Worm (Caenorhabditis elegans) whole organism, early embryonic: ENCODE measurements around the gene clec-207.

Source experiments
- B0310.2 ChIP-seq: sonication (generic microtip); optimal IDR thresholded peaks from 2 replicates; lab custom pipeline; 2016; ENCODE audit warnings: mild to moderate bottlenecking, missing genetic modification characterization, missing compliant biosample characterization
- F13C5.2 ChIP-seq: sonication (generic microtip); optimal IDR thresholded peaks from 2 replicates; lab custom pipeline; 2017; ENCODE audit warnings: mild to moderate bottlenecking, missing genetic modification characterization, inconsistent platforms, missing compliant biosample characterization
- aly-1 ChIP-seq: sonication (generic microtip); optimal IDR thresholded peaks from 2 replicates; lab custom pipeline; 2016; ENCODE audit warnings: missing genetic modification characterization, missing compliant biosample characterization
- ama-1 ChIP-seq: fragments of 150-350 bp; optimal IDR thresholded peaks from 2 replicates; lab custom pipeline; 2014
- ceh-13 ChIP-seq: fragments of 200-800 bp; sonication (Bioruptor generic); optimal IDR thresholded peaks from 2 replicates; lab custom pipeline; 2018; ENCODE audit warnings: mild to moderate bottlenecking, missing genetic modification characterization, missing compliant biosample characterization
- ceh-36 ChIP-seq: sonication (generic microtip); optimal IDR thresholded peaks from 2 replicates; lab custom pipeline; 2016; ENCODE audit warnings: missing genetic modification characterization, inconsistent platforms, missing compliant biosample characterization
- ets-7 ChIP-seq: sonication (generic microtip); optimal IDR thresholded peaks from 2 replicates; lab custom pipeline; 2016; ENCODE audit warnings: missing genotype, missing genetic modification characterization, missing compliant biosample characterization
- flt-1 ChIP-seq: fragments of 200-800 bp; sonication (Bioruptor generic); IDR thresholded peaks from 2 replicates; pipeline ENCODE4 v1.3.6; 2022; ENCODE audit warnings: missing genetic modification characterization, missing compliant biosample characterization
- hmbx-1 ChIP-seq: sonication (generic microtip); optimal IDR thresholded peaks from 2 replicates; lab custom pipeline; 2016; ENCODE audit warnings: mild to moderate bottlenecking, missing genetic modification characterization, missing compliant biosample characterization
- hmg-4 ChIP-seq: fragments of 200-800 bp; sonication (Bioruptor generic); optimal IDR thresholded peaks from 2 replicates; lab custom pipeline; 2018; ENCODE audit warnings: mild to moderate bottlenecking, missing genetic modification characterization, missing compliant biosample characterization
- hnd-1 ChIP-seq: sonication (generic microtip); optimal IDR thresholded peaks from 2 replicates; lab custom pipeline; 2016; ENCODE audit warnings: missing genetic modification characterization, missing compliant biosample characterization
- pes-1 ChIP-seq: fragments of 200-800 bp; sonication (Bioruptor generic); IDR thresholded peaks from 2 replicates; pipeline ENCODE4 v1.3.6; 2022; ENCODE audit warnings: missing genetic modification reagents, missing genetic modification characterization, missing compliant biosample characterization
- scrt-1 ChIP-seq: fragments of 200-800 bp; sonication (Bioruptor generic); IDR thresholded peaks from 2 replicates; pipeline ENCODE4 v1.3.6; 2022; ENCODE audit warnings: missing genetic modification characterization, missing compliant biosample characterization
- sea-1 ChIP-seq: fragments of 200-800 bp; sonication (Bioruptor generic); conservative IDR thresholded peaks from 2 replicates; pipeline ENCODE4 v1.3.6; 2022; ENCODE audit warnings: missing genetic modification characterization, missing compliant biosample characterization
- tbx-11 ChIP-seq: fragments of 200-800 bp; sonication (Bioruptor generic); IDR thresholded peaks from 2 replicates; pipeline ENCODE4 v1.3.6; 2022; ENCODE audit warnings: missing genetic modification characterization, missing compliant biosample characterization
- tbx-37 ChIP-seq: fragments of 200-800 bp; sonication (Bioruptor generic); conservative IDR thresholded peaks from 2 replicates; pipeline ENCODE4 v1.3.6; 2022; ENCODE audit warnings: missing genetic modification reagents, missing genetic modification characterization, missing compliant biosample characterization
- tra-4 ChIP-seq: sonication (generic microtip); optimal IDR thresholded peaks from 2 replicates; lab custom pipeline; 2017; ENCODE audit warnings: missing genetic modification characterization, missing compliant biosample characterization

Gene clec-207

DNA sequence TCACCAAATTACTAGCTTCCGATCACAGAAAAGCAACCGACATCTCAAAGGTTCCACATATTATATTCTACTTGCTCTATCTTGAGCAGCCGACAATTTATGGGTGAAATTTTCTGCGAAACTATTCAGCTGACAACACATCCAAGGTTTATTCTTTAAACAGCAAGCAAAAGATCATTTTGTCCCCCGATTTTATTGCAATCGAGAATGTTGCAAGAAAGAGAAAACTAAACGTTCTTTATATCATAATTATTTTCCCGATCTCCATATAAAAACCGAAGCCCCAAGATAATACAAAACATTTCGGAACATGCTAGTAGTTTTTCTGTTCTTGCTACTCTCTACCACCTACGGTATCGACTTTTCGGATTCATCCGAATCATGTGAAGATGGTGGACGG is at the start of gene clec-207:
Gene clec-207, plus strand, starts transcription at position 301 of the 400 bp plus-strand sequence.
- TF ChIP-seq ama-1 (lab: Kevin White, UChicago) (no peak), B0310.2 (no peak), aly-1 (tag; lab: Kevin White, UChicago) (no peak), scrt-1 (GFP tag; lab: Robert Waterston, UW) (no peak), tbx-37 (GFP tag; lab: Robert Waterston, UW) (no peak), flt-1 (GFP tag; lab: Robert Waterston, UW) (no peak), sea-1 (GFP tag; lab: Robert Waterston, UW) (no peak), tra-4 (tag; lab: Kevin White, UChicago) (no peak)

DNA sequence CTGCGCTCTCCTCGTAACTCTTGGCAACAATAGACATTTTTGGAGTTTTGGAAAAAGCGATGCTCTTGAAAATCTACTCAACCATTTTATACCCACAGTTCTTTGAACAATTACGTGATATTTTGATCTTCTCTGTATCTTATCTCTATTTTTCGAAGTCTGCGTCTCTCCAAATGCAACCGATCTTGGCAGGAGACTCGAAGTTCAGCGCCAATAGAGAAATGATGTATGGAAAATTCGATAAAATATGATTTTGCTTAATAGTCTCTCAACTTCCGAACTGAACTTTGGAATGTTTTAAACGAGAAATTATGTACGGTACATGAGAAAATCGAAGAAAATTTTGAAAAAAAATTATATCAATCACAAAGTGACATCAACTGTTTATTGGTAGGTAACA is 45.7 kb upstream of the clec-207 start, which contains the start of gene comt-4:
Gene comt-4, minus strand, starts transcription at position 50 of the 400 bp plus-strand sequence.
- TF ChIP-seq tbx-37 (GFP tag; lab: Robert Waterston, UW) = no peak
- no peak for TF ChIP-seq hnd-1
- TF ChIP-seq aly-1 (tag; lab: Kevin White, UChicago) = no peak
- no peak for TF ChIP-seq tra-4 (tag; lab: Kevin White, UChicago)
- TF ChIP-seq ceh-36 (tag; lab: Kevin White, UChicago) = no peak
- TF ChIP-seq flt-1 (GFP tag; lab: Robert Waterston, UW) = no peak

DNA sequence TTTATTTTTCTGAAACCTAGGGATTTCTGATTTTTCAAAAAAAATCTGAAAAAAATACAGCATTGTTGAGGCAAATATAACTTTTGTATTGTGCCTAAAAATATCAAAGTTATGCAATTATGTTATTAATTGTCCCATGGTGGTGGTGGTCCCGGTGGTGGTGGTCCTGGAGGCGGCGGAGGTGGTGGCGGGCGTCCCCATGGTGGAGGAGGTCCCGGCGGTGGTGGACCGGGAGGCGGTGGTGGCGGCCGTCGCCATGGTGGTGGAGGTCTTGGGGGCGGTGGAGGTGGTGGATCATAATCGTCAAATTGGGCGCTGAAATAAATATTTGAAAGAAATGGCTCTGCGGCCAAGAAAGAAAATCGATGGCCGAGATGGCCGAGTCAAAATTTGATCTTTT is 45.1 kb upstream of the clec-207 start:
- TF ChIP-seq tra-4 (tag; lab: Kevin White, UChicago) (no peak), aly-1 (tag; lab: Kevin White, UChicago) (no peak), scrt-1 (GFP tag; lab: Robert Waterston, UW) (0 out of 2 replicates have a peak, but pooled peaks have one; percentile 48), B0310.2 (no peak)

DNA sequence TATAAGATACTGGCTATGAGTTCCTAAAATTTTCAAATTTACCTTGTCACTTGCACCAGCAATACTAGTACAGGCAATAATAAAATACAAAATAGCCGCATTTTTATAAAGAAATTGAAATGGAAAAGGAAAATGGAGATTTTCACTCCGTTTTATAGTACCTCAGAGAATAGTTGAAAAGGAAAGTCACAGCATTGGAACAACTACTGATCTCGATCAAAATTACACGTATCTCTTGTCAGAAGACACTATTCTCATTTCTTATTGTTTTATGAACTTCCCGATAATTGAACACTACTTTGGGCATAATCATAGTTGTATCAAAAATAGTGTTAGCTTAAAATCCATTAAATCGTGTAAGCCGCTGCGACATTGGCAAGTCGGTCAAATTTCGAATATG is 44.4 kb upstream of the clec-207 start, which contains the start of gene Y40B10A.11:
Gene Y40B10A.11, minus strand, starts transcription at position 101 of the 400 bp plus-strand sequence.
- TF ChIP-seq hmbx-1 (tag; lab: Kevin White, UChicago) = no peak
- no peak for TF ChIP-seq tbx-11 (GFP tag; lab: Robert Waterston, UW)
- no peak for TF ChIP-seq hmg-4 (GFP tag; lab: Kevin White, UChicago)
- no peak for TF ChIP-seq ceh-13
- no peak for TF ChIP-seq B0310.2
- no peak for TF ChIP-seq ets-7 (tag; lab: Kevin White, UChicago)

DNA sequence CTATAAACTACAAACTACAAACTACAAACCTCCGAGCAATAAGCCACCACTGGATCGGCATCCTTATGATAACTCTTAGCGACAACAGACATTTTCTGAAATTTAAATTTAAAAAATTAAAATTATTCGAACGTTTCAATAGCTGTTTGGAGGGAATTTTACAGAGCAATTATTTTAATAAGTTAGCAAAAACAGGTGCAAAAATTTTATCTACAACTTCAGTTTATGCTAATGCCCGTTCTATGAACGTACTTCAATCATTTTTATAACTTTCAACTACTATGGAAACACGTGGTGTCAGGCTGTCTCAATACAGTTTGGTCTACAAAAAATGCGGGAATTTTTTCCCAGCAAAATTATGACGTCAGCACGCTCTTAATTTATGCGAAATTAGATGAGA is 42.4 kb upstream of the clec-207 start, which contains the start of gene comt-5:
Gene comt-5, minus strand, starts transcription at position 101 of the 400 bp plus-strand sequence.
- TF ChIP-seq ets-7 (tag; lab: Kevin White, UChicago) (no peak), hnd-1 (no peak), F13C5.2 (tag; lab: Kevin White, UChicago) (no peak), tbx-11 (GFP tag; lab: Robert Waterston, UW) (no peak), tra-4 (tag; lab: Kevin White, UChicago) (no peak), hmg-4 (GFP tag; lab: Kevin White, UChicago) (no peak), sea-1 (GFP tag; lab: Robert Waterston, UW) (no peak), ama-1 (lab: Kevin White, UChicago) (no peak), B0310.2 (no peak), tbx-37 (GFP tag; lab: Robert Waterston, UW) (no peak), ceh-13 (no peak), scrt-1 (GFP tag; lab: Robert Waterston, UW) (no peak)

DNA sequence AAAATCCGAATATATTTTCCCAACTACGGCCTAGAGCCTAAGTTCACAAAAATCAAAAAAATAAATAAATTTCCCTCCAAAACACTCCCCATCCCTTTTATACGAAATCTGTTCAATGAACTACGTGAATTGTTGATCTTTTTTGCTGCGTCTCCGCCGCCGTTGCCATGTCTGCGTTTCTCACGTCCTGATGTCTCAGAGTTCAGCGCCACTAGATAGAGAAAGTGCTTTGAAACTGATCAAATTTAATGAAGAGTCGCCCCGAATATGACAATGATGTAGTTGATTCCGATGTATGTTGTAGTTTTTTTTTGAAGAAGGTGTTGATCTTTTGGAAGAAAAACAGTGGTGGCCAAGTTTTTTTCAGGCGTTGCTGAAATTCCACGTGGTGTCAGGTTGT is 41.6 kb upstream of the clec-207 start:
- TF ChIP-seq aly-1 (tag; lab: Kevin White, UChicago) (no peak), F13C5.2 (tag; lab: Kevin White, UChicago) (no peak), pes-1 (no peak), tbx-37 (GFP tag; lab: Robert Waterston, UW) (no peak), ceh-36 (tag; lab: Kevin White, UChicago) (no peak), tra-4 (tag; lab: Kevin White, UChicago) (no peak), B0310.2 (no peak), tbx-11 (GFP tag; lab: Robert Waterston, UW) (no peak), hmg-4 (GFP tag; lab: Kevin White, UChicago) (no peak), sea-1 (GFP tag; lab: Robert Waterston, UW) (no peak), hnd-1 (no peak), flt-1 (GFP tag; lab: Robert Waterston, UW) (no peak), hmbx-1 (tag; lab: Kevin White, UChicago) (no peak)

DNA sequence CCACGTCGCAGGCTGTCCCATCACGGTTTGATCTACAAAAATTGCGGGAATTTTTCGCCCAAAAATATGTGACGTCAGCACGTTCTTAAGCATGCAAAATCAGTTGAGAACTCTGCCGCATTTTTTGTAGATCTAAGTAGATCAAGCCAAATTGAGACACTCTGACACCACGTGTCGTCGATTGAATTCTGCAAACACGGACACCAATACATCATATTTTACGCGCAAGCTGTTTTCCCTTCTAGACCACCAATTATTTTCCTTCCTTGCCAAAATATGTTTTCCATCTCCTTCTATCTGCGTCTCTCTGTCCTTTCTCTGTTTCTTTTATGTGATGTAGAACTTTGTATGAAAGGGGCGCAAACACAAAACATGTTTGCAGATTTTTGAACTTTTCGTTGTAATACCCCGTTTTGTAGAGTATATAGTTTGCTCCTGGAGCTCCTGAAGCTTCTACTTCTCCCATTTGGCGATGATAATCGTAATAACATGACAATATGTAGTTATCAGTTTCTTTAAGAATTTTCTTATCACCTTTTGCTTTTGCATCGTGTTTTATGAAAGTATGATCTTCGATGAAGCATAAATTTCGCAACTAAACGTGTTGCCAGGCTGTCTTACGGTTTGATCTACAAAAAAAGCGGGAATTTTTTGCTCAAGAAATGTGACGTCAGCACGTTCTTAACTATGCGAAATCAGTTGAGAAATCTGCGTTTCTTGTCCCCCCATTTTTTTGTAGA is 39.9 kb upstream of the clec-207 start:
- TF ChIP-seq tbx-37 (GFP tag; lab: Robert Waterston, UW) (no peak), aly-1 (tag; lab: Kevin White, UChicago) (no peak), flt-1 (GFP tag; lab: Robert Waterston, UW) (no peak), hmg-4 (GFP tag; lab: Kevin White, UChicago) (no peak), tra-4 (tag; lab: Kevin White, UChicago) (no peak), ets-7 (tag; lab: Kevin White, UChicago) (no peak), scrt-1 (GFP tag; lab: Robert Waterston, UW) (no peak), pes-1 (no peak), tbx-11 (GFP tag; lab: Robert Waterston, UW) (no peak), ceh-36 (tag; lab: Kevin White, UChicago) (no peak), sea-1 (GFP tag; lab: Robert Waterston, UW) (no peak), F13C5.2 (tag; lab: Kevin White, UChicago) (no peak), hnd-1 (no peak), ama-1 (lab: Kevin White, UChicago) (no peak), hmbx-1 (tag; lab: Kevin White, UChicago) (no peak)
